Worm (Caenorhabditis elegans) whole organism, L3 larva: ENCODE results near the gene F54F7.2.

Experiments used
- R02D3.7 ChIP-seq: fragments of 150-350 bp; optimal IDR thresholded peaks from 2 replicates; lab custom pipeline; 2014; ENCODE audit warnings: missing biosample characterization, missing genetic modification characterization
- nhr-12 ChIP-seq: fragments of 150-350 bp; optimal IDR thresholded peaks from 2 replicates; lab custom pipeline; 2014; ENCODE audit warnings: missing biosample characterization, missing genetic modification characterization

- TF ChIP-seq R02D3.7 (tag; lab: Kevin White, UChicago) = no peak
- no peak for TF ChIP-seq nhr-12 (tag; lab: Kevin White, UChicago)
These were observed 37.1 kb upstream of the F54F7.2 start for ce11 chrX:11806175-11806853.
